Worm (Caenorhabditis elegans): ENCODE data around the gene F19C6.3.

The F19C6.3 gene

ce11 chrX:9999599-10000201, 8.9 kb downstream of the F19C6.3 start:
- no peak for TF ChIP-seq mml-1 (tag; optimal IDR thresholded peaks at IDR 0.05)
- TF ChIP-seq lsy-12 (tag; optimal IDR thresholded peaks at IDR 0.05), result peak; percentile 92
- peak; percentile 29 for TF ChIP-seq R02D3.7 (tag; optimal IDR thresholded peaks at IDR 0.05)
- no peak for TF ChIP-seq unc-62 (GFP tag; optimal IDR thresholded peaks at IDR 0.05)
- no peak for TF ChIP-seq nhr-43 (tag; optimal IDR thresholded peaks at IDR 0.05; ENCODE audit: poor library complexity, severe bottlenecking)
- no peak for TF ChIP-seq nhr-12 (tag; optimal IDR thresholded peaks at IDR 0.05)
- TF ChIP-seq nhr-28 (tag; optimal IDR thresholded peaks at IDR 0.05), result no peak
- peak; percentile 70 for TF ChIP-seq ceh-82 (tag; optimal IDR thresholded peaks at IDR 0.05)
- peak; percentile 89 for TF ChIP-seq nhr-23 (tag; optimal IDR thresholded peaks at IDR 0.05)
- TF ChIP-seq elt-3 (tag; optimal IDR thresholded peaks at IDR 0.05), result no peak
- TF ChIP-seq jun-1 (tag; optimal IDR thresholded peaks at IDR 0.05), result no peak
- TF ChIP-seq nfya-1 (tag; optimal IDR thresholded peaks at IDR 0.05; ENCODE audit: insufficient read depth), result peak; percentile 69
- no peak for TF ChIP-seq nhr-237 (tag; optimal IDR thresholded peaks at IDR 0.05)
- TF ChIP-seq sea-2 (GFP tag; optimal IDR thresholded peaks at IDR 0.05), result peak; percentile 81
- no peak for TF ChIP-seq elt-1 (tag; optimal IDR thresholded peaks at IDR 0.05)
- TF ChIP-seq nhr-67 (tag; optimal IDR thresholded peaks at IDR 0.05), result no peak
- no peak for TF ChIP-seq fos-1 (tag; optimal IDR thresholded peaks at IDR 0.05)
- no peak for TF ChIP-seq ztf-4 (tag; optimal IDR thresholded peaks at IDR 0.05)
- peak; percentile 70 for TF ChIP-seq snpc-4 (tag; optimal IDR thresholded peaks at IDR 0.05)
- peak; percentile 96 for TF ChIP-seq hmg-11 (tag; optimal IDR thresholded peaks at IDR 0.05)
- TF ChIP-seq nhr-76 (tag; optimal IDR thresholded peaks at IDR 0.05), result no peak
- no peak for TF ChIP-seq egl-27 (tag; optimal IDR thresholded peaks at IDR 0.05)
- TF ChIP-seq aly-2 (tag; optimal IDR thresholded peaks at IDR 0.05), result no peak
- TF ChIP-seq nhr-25 (tag; optimal IDR thresholded peaks at IDR 0.05), result peak; percentile 83
- no peak for TF ChIP-seq pqm-1 (tag; optimal IDR thresholded peaks at IDR 0.05)
- no peak for TF ChIP-seq ama-1 (optimal IDR thresholded peaks at IDR 0.05)
- no peak for TF ChIP-seq daf-12 (tag; optimal IDR thresholded peaks at IDR 0.05)
- peak; percentile 5 for TF ChIP-seq lin-15B (tag; optimal IDR thresholded peaks at IDR 0.05)
- no peak for TF ChIP-seq ZK546.5 (tag; optimal IDR thresholded peaks at IDR 0.05)
- TF ChIP-seq tbx-2 (tag; optimal IDR thresholded peaks at IDR 0.05), result peak; percentile 64
- TF ChIP-seq unc-39 (tag; optimal IDR thresholded peaks at IDR 0.05), result no peak
- TF ChIP-seq skn-1 (tag; optimal IDR thresholded peaks at IDR 0.05), result no peak
- TF ChIP-seq ceh-16 (tag; optimal IDR thresholded peaks at IDR 0.05), result no peak
- peak; percentile 50 for TF ChIP-seq elt-2 (tag; optimal IDR thresholded peaks at IDR 0.05)
- peak; percentile 68 for TF ChIP-seq egl-5 (tag; optimal IDR thresholded peaks at IDR 0.05)
- no peak for TF ChIP-seq ceh-9 (tag; optimal IDR thresholded peaks at IDR 0.05)
- peak; percentile 69 for TF ChIP-seq pha-4 (tag; optimal IDR thresholded peaks at IDR 0.05)
- peak; percentile 71 for TF ChIP-seq fkh-10 (GFP tag; optimal IDR thresholded peaks at IDR 0.05)
- peak; percentile 45 for TF ChIP-seq nhr-11 (tag; optimal IDR thresholded peaks at IDR 0.05)
- TF ChIP-seq nhr-77 (tag; optimal IDR thresholded peaks at IDR 0.05), result no peak
- TF ChIP-seq mdl-1 (tag; optimal IDR thresholded peaks at IDR 0.05), result no peak
- TF ChIP-seq fkh-2 (tag; optimal IDR thresholded peaks at IDR 0.05), result no peak
- TF ChIP-seq eor-1 (tag; optimal IDR thresholded peaks at IDR 0.05), result no peak
- TF ChIP-seq lin-39 (tag; optimal IDR thresholded peaks at IDR 0.05), result peak; percentile 49
- peak; percentile 3 for TF ChIP-seq ztf-11 (tag; optimal IDR thresholded peaks at IDR 0.05)
- peak; percentile 89 for TF ChIP-seq ceh-28 (tag; optimal IDR thresholded peaks at IDR 0.05)
- no peak for TF ChIP-seq zag-1 (tag; optimal IDR thresholded peaks at IDR 0.05)
